Worm (Caenorhabditis elegans) whole organism, late embryonic: ENCODE data around the gene nas-11.

ENCODE experiments used
- F13H6.1 ChIP-seq: sonication (generic microtip); optimal IDR thresholded peaks from 2 replicates; lab custom pipeline; 2016; ENCODE audit warnings: missing genetic modification characterization, missing compliant biosample characterization
- ama-1 ChIP-seq: fragments of 150-350 bp; optimal IDR thresholded peaks from 2 replicates; lab custom pipeline; 2014
- ceh-45 ChIP-seq: fragments of 200-800 bp; sonication (Bioruptor generic); IDR thresholded peaks from 2 replicates; pipeline ENCODE4 v1.3.6; 2022; ENCODE audit warnings: missing genetic modification reagents, missing genetic modification characterization, missing compliant biosample characterization
- elt-2 ChIP-seq: sonication (generic microtip); optimal IDR thresholded peaks from 2 replicates; lab custom pipeline; 2016; ENCODE audit warnings: missing genetic modification reagents, missing genetic modification characterization, missing compliant biosample characterization
- ets-4 ChIP-seq: sonication (generic microtip); optimal IDR thresholded peaks from 2 replicates; lab custom pipeline; 2016; ENCODE audit warnings: missing genetic modification characterization, missing compliant biosample characterization
- eyg-1 ChIP-seq: sonication (generic microtip); optimal IDR thresholded peaks from 2 replicates; lab custom pipeline; 2016; ENCODE audit warnings: missing genotype, missing genetic modification characterization, missing compliant biosample characterization
- fkh-10 ChIP-seq: fragments of 150-350 bp; optimal IDR thresholded peaks from 2 replicates; lab custom pipeline; 2014; ENCODE audit warnings: missing biosample characterization, missing genetic modification reagents, missing genetic modification characterization
- gmeb-2 ChIP-seq: sonication (generic microtip); optimal IDR thresholded peaks from 2 replicates; lab custom pipeline; 2016; ENCODE audit warnings: missing genetic modification characterization, inconsistent platforms, missing compliant biosample characterization
- nfya-1 ChIP-seq: sonication (generic microtip); optimal IDR thresholded peaks from 2 replicates; lab custom pipeline; 2017; ENCODE audit warnings: missing genetic modification characterization, mild to moderate bottlenecking, missing compliant biosample characterization, antibody characterized with exemption, moderate library complexity
- odd-2 ChIP-seq: sonication (generic microtip); optimal IDR thresholded peaks from 2 replicates; lab custom pipeline; 2017; ENCODE audit warnings: antibody characterized with exemption, mild to moderate bottlenecking, missing genetic modification characterization, missing compliant biosample characterization
- rnt-1 ChIP-seq: sonication (generic microtip); optimal IDR thresholded peaks from 2 replicates; lab custom pipeline; 2016; ENCODE audit warnings: missing genetic modification characterization, missing compliant biosample characterization

DNA sequence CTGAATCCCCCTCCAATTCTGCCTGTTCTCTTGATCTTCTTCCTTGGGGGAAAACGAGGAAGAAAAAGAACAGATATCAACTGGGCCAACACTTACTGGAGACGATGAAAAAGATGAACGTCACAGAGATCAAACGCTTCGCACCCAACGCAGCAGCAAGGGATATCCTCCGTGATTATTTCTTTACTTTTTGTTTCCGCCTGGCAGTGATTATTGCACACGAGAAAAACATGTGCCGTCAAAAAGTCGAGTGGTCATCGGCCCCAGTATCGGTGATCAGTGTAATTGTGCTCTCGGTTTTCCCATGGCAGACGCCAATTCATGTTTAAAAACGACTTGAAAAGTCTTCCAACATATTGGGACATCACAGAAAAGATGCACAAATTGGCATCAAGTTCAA lies 32.1 kb downstream of the nas-11 start:
- no peak for TF ChIP-seq rnt-1
- TF ChIP-seq gmeb-2 (tag; lab: Kevin White, UChicago) = no peak
- no peak for TF ChIP-seq ama-1 (lab: Kevin White, UChicago)
- TF ChIP-seq elt-2 (tag; lab: Kevin White, UChicago) = no peak
- TF ChIP-seq ets-4 (tag; lab: Kevin White, UChicago) = no peak
- TF ChIP-seq F13H6.1 = no peak
- no peak for TF ChIP-seq ceh-45 (GFP tag; lab: Robert Waterston, UW)
- no peak for TF ChIP-seq fkh-10
- TF ChIP-seq nfya-1 (tag; lab: Kevin White, UChicago) = no peak
- no peak for TF ChIP-seq eyg-1
- TF ChIP-seq odd-2 (tag; lab: Kevin White, UChicago) = no peak
